Fruit fly (Drosophila melanogaster): ENCODE data around the gene Lcp65Ad.

dm6 chr3L:6105435-6105834 is 37.8 kb upstream of the Lcp65Ad start:
- TF ChIP-seq CG8478 (optimal IDR thresholded peaks at IDR 0.05) (no peak), CTCF (optimal IDR thresholded peaks at IDR 0.05) (no peak)
